Worm (Caenorhabditis elegans) whole organism, L4 larva: ENCODE data around the gene kxd-1.

ENCODE experiments used
- D1046.2 ChIP-seq: fragments of 200-800 bp; sonication (Bioruptor generic); IDR thresholded peaks from 2 replicates; pipeline ENCODE4 v1.3.6; 2022; ENCODE audit warnings: missing genetic modification characterization, missing compliant biosample characterization
- F37D6.2 ChIP-seq: sonication (generic microtip); optimal IDR thresholded peaks from 2 replicates; lab custom pipeline; 2016; ENCODE audit warnings: mild to moderate bottlenecking, missing genetic modification characterization, missing compliant biosample characterization
- R02D3.7 ChIP-seq: fragments of 150-350 bp; sonication (generic microtip); optimal IDR thresholded peaks from 3 replicates; lab custom pipeline; 2014; ENCODE audit warnings: missing biosample characterization, missing genetic modification characterization
- T20F7.1 ChIP-seq: fragments of 200-800 bp; sonication (Bioruptor generic); optimal IDR thresholded peaks from 2 replicates; lab custom pipeline; 2018; ENCODE audit warnings: mild to moderate bottlenecking, missing genetic modification characterization, missing compliant biosample characterization
- Y105C5A.15 ChIP-seq: fragments of 200-800 bp; sonication (Bioruptor generic); IDR thresholded peaks from 2 replicates; pipeline ENCODE4 v1.3.6; 2022; ENCODE audit warnings: missing genetic modification characterization, missing compliant biosample characterization
- Y5F2A.4 ChIP-seq: fragments of 200-800 bp; sonication (Bioruptor generic); optimal IDR thresholded peaks from 2 replicates; lab custom pipeline; 2018; ENCODE audit warnings: mild to moderate bottlenecking, missing genetic modification characterization, missing compliant biosample characterization
- ama-1 ChIP-seq: fragments of 150-350 bp; optimal IDR thresholded peaks from 2 replicates; lab custom pipeline; 2014; ENCODE audit warnings: inconsistent platforms, mixed read lengths
- arid-1 ChIP-seq: fragments of 200-800 bp; sonication (Bioruptor generic); conservative IDR thresholded peaks from 2 replicates; pipeline ENCODE4 v1.3.6; 2022; ENCODE audit warnings: missing genetic modification reagents, missing genetic modification characterization, missing compliant biosample characterization
- attf-4 ChIP-seq: sonication (generic microtip); optimal IDR thresholded peaks from 3 replicates; lab custom pipeline; 2017; ENCODE audit warnings: missing biosample characterization, missing genetic modification characterization
- ceh-32 ChIP-seq: sonication (generic microtip); optimal IDR thresholded peaks from 2 replicates; lab custom pipeline; 2016; ENCODE audit warnings: mild to moderate bottlenecking, missing genetic modification characterization, missing compliant biosample characterization; ENCODE audit not compliant: poor library complexity
- ceh-62 ChIP-seq: sonication (generic microtip); optimal IDR thresholded peaks from 2 replicates; lab custom pipeline; 2017; ENCODE audit warnings: missing biosample characterization, missing genetic modification characterization
- ceh-82 ChIP-seq: sonication (generic microtip); optimal IDR thresholded peaks from 2 replicates; lab custom pipeline; 2017; ENCODE audit warnings: missing biosample characterization, missing genetic modification characterization
- ces-1 ChIP-seq: fragments of 150-350 bp; sonication (generic microtip); optimal IDR thresholded peaks from 4 replicates; lab custom pipeline; 2014; ENCODE audit warnings: missing biosample characterization, missing genetic modification reagents, missing genetic modification characterization
- cey-2 ChIP-seq: sonication (generic microtip); optimal IDR thresholded peaks from 3 replicates; lab custom pipeline; 2017; ENCODE audit warnings: missing genetic modification characterization, mild to moderate bottlenecking, missing compliant biosample characterization, antibody characterized with exemption, borderline replicate concordance; ENCODE audit not compliant: insufficient read depth
- ctbp-1 ChIP-seq: fragments of 200-800 bp; sonication (Bioruptor generic); IDR thresholded peaks from 2 replicates; pipeline ENCODE4 v1.3.6; 2022; ENCODE audit warnings: missing genetic modification reagents, missing genetic modification characterization, missing compliant biosample characterization
- daf-12 ChIP-seq: fragments of 150-350 bp; optimal IDR thresholded peaks from 2 replicates; lab custom pipeline; 2014; ENCODE audit warnings: missing biosample characterization, missing genetic modification reagents, missing genetic modification characterization
- daf-8 ChIP-seq: fragments of 200-800 bp; sonication (Bioruptor generic); IDR thresholded peaks from 2 replicates; pipeline ENCODE4 v1.3.6; 2022; ENCODE audit warnings: missing genetic modification characterization, missing compliant biosample characterization
- dmd-6 ChIP-seq: fragments of 200-800 bp; sonication (Bioruptor generic); IDR thresholded peaks from 2 replicates; pipeline ENCODE4 v1.3.6; 2022; ENCODE audit warnings: missing genetic modification reagents, missing genetic modification characterization, missing compliant biosample characterization
- dmd-8 ChIP-seq: fragments of 200-800 bp; sonication (Bioruptor generic); IDR thresholded peaks from 2 replicates; pipeline ENCODE4 v1.3.6; 2022; ENCODE audit warnings: missing genetic modification characterization, missing compliant biosample characterization
- dmd-9 ChIP-seq: fragments of 200-800 bp; sonication (Bioruptor generic); IDR thresholded peaks from 2 replicates; pipeline ENCODE4 v1.3.6; 2022; ENCODE audit warnings: missing genetic modification reagents, missing genetic modification characterization, missing compliant biosample characterization
- duxl-1 ChIP-seq: sonication (generic microtip); optimal IDR thresholded peaks from 2 replicates; lab custom pipeline; 2016; ENCODE audit warnings: mild to moderate bottlenecking, missing genetic modification characterization, moderate library complexity, missing compliant biosample characterization; ENCODE audit not compliant: poor library complexity
- egl-27 ChIP-seq: sonication (generic microtip); optimal IDR thresholded peaks from 3 replicates; lab custom pipeline; 2017; ENCODE audit warnings: missing biosample characterization, missing genetic modification reagents, missing genetic modification characterization
- egl-43 ChIP-seq: fragments of 200-800 bp; sonication (Bioruptor generic); IDR thresholded peaks from 2 replicates; pipeline ENCODE4 v1.3.6; 2022; ENCODE audit warnings: missing genetic modification reagents, missing genetic modification characterization, missing compliant biosample characterization
- fos-1 ChIP-seq: fragments of 150-350 bp; optimal IDR thresholded peaks from 2 replicates; lab custom pipeline; 2014; ENCODE audit warnings: missing biosample characterization, missing genetic modification characterization
- hlh-30 ChIP-seq: sonication (generic microtip); optimal IDR thresholded peaks from 2 replicates; lab custom pipeline; 2017; ENCODE audit warnings: antibody characterized with exemption, mild to moderate bottlenecking, missing genetic modification characterization, missing compliant biosample characterization; ENCODE audit not compliant: insufficient read depth
- hmg-1.1 ChIP-seq: fragments of 200-800 bp; sonication (Bioruptor generic); IDR thresholded peaks from 2 replicates; pipeline ENCODE4 v1.3.6; 2022; ENCODE audit warnings: missing genetic modification reagents, missing genetic modification characterization, missing compliant biosample characterization
- lim-7 ChIP-seq: fragments of 200-800 bp; sonication (Bioruptor generic); IDR thresholded peaks from 2 replicates; pipeline ENCODE4 v1.3.6; 2022; ENCODE audit warnings: missing genetic modification characterization, missing compliant biosample characterization
- lin-1 ChIP-seq: fragments of 200-800 bp; sonication (Bioruptor generic); IDR thresholded peaks from 2 replicates; pipeline ENCODE4 v1.3.6; 2022; ENCODE audit warnings: missing genetic modification reagents, missing genetic modification characterization, missing compliant biosample characterization
- madf-5 ChIP-seq, 2 experiments: fragments of 200-800 bp; sonication (Bioruptor generic); IDR thresholded peaks; 2 replicates each; pipeline ENCODE4 v1.3.6; 2022; ENCODE audit warnings: missing compliant biosample characterization in 2 of 2, missing genetic modification characterization in 2 of 2
- mdl-1 ChIP-seq, 2 experiments: fragments of 150-350 bp in 1 of 2; sonication (generic microtip) in 1 of 2; optimal IDR thresholded peaks; 2 replicates each; lab custom pipeline; 2014 to 2017; ENCODE audit warnings: missing biosample characterization in 2 of 2, missing genetic modification characterization in 2 of 2
- mep-1 ChIP-seq: fragments of 150-350 bp; sonication (generic microtip); optimal IDR thresholded peaks from 3 replicates; lab custom pipeline; 2014; ENCODE audit warnings: missing biosample characterization, missing genetic modification characterization
- mxl-2 ChIP-seq: fragments of 200-800 bp; sonication (Bioruptor generic); conservative IDR thresholded peaks from 2 replicates; pipeline ENCODE4 v1.3.6; 2022; ENCODE audit warnings: missing genetic modification reagents, missing genetic modification characterization, missing compliant biosample characterization
- nhr-102 ChIP-seq: sonication (generic microtip); optimal IDR thresholded peaks from 2 replicates; lab custom pipeline; 2016; ENCODE audit warnings: mild to moderate bottlenecking, missing genetic modification characterization, moderate library complexity, missing compliant biosample characterization
- nhr-111 ChIP-seq: fragments of 200-800 bp; sonication (Bioruptor generic); optimal IDR thresholded peaks from 2 replicates; lab custom pipeline; 2018; ENCODE audit warnings: mild to moderate bottlenecking, missing genetic modification characterization, missing compliant biosample characterization
- nhr-41 ChIP-seq: fragments of 200-800 bp; sonication (Bioruptor generic); IDR thresholded peaks from 2 replicates; pipeline ENCODE4 v1.3.6; 2022; ENCODE audit warnings: missing genetic modification reagents, missing genetic modification characterization, missing compliant biosample characterization
- nhr-42 ChIP-seq: fragments of 200-800 bp; sonication (Bioruptor generic); IDR thresholded peaks from 2 replicates; pipeline ENCODE4 v1.3.6; 2022; ENCODE audit warnings: missing genetic modification characterization, missing compliant biosample characterization
- nhr-48 ChIP-seq: sonication (generic microtip); optimal IDR thresholded peaks from 2 replicates; lab custom pipeline; 2016; ENCODE audit warnings: mild to moderate bottlenecking, missing genetic modification characterization, missing compliant biosample characterization
- nhr-6 ChIP-seq: fragments of 150-350 bp; optimal IDR thresholded peaks from 2 replicates; lab custom pipeline; 2014; ENCODE audit warnings: missing biosample characterization, missing genetic modification characterization
- nhr-76 ChIP-seq: fragments of 150-350 bp; optimal IDR thresholded peaks from 2 replicates; lab custom pipeline; 2014; ENCODE audit warnings: missing biosample characterization, missing genetic modification characterization
- php-3 ChIP-seq: fragments of 200-800 bp; sonication (Bioruptor generic); IDR thresholded peaks from 2 replicates; pipeline ENCODE4 v1.3.6; 2022; ENCODE audit warnings: missing genetic modification reagents, missing genetic modification characterization, missing compliant biosample characterization
- pqm-1 ChIP-seq: sonication (generic microtip); optimal IDR thresholded peaks from 2 replicates; lab custom pipeline; 2017; ENCODE audit warnings: missing biosample characterization, missing genetic modification characterization
- saeg-2 ChIP-seq: fragments of 200-800 bp; sonication (Bioruptor generic); IDR thresholded peaks from 2 replicates; pipeline ENCODE4 v1.3.6; 2022; ENCODE audit warnings: missing genetic modification reagents, missing genetic modification characterization, missing compliant biosample characterization
- snpc-1.2 ChIP-seq: fragments of 200-800 bp; sonication (Bioruptor generic); IDR thresholded peaks from 2 replicates; pipeline ENCODE4 v1.3.6; 2022; ENCODE audit warnings: missing genetic modification reagents, missing genetic modification characterization, missing compliant biosample characterization
- snpc-4 ChIP-seq: fragments of 150-350 bp; optimal IDR thresholded peaks from 2 replicates; lab custom pipeline; 2014; ENCODE audit warnings: missing biosample characterization, missing genetic modification characterization
- tag-97 ChIP-seq: fragments of 200-800 bp; sonication (Bioruptor generic); IDR thresholded peaks from 2 replicates; pipeline ENCODE4 v1.3.6; 2022; ENCODE audit warnings: missing genetic modification characterization, missing compliant biosample characterization
- vab-7 ChIP-seq: fragments of 200-800 bp; sonication (Bioruptor generic); IDR thresholded peaks from 2 replicates; pipeline ENCODE4 v1.3.6; 2022; ENCODE audit warnings: missing genetic modification reagents, missing genetic modification characterization, missing compliant biosample characterization
- zag-1 ChIP-seq: fragments of 150-350 bp; optimal IDR thresholded peaks from 2 replicates; lab custom pipeline; 2014; ENCODE audit warnings: missing biosample characterization, missing genetic modification characterization
- zfp-2 ChIP-seq: sonication (generic microtip); optimal IDR thresholded peaks from 2 replicates; lab custom pipeline; 2016; ENCODE audit warnings: mild to moderate bottlenecking, missing genetic modification characterization, missing compliant biosample characterization
- ztf-11 ChIP-seq: fragments of 150-350 bp; optimal IDR thresholded peaks from 2 replicates; lab custom pipeline; 2014; ENCODE audit warnings: missing biosample characterization, missing genetic modification characterization
- ztf-7 ChIP-seq: fragments of 150-350 bp; optimal IDR thresholded peaks from 2 replicates; lab custom pipeline; 2014; ENCODE audit warnings: missing biosample characterization, missing genetic modification characterization

Gene kxd-1

DNA sequence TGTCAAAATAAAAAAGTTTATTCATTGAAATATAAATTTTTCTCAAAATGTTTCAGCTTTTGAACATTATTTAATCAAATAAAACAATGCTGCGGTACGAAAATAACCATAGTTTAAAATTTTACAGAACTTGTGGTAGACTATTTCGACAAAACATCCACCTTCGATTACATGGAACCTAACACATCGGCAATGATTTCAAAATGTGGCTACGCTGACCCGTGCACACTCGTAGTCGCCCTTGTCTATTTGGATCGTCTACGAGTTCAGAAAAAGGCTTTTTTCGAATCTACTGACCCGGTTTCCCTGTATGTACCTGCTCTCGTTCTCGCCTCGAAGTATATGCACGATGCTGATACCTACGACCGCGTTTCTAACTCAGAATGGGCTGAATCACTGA is 24.2 kb upstream of the kxd-1 start:
- TF ChIP-seq nhr-42 (GFP tag; lab: Robert Waterston, UW) (0 out of 2 replicates have a peak, but pooled peaks have one; percentile 20), lim-7 (0 out of 2 replicates have a peak, but pooled peaks have one; percentile 49), mep-1 (tag; lab: Kevin White, UChicago) (no peak)
- TF ChIP-seq, all 104 proteins: peak for 2

DNA sequence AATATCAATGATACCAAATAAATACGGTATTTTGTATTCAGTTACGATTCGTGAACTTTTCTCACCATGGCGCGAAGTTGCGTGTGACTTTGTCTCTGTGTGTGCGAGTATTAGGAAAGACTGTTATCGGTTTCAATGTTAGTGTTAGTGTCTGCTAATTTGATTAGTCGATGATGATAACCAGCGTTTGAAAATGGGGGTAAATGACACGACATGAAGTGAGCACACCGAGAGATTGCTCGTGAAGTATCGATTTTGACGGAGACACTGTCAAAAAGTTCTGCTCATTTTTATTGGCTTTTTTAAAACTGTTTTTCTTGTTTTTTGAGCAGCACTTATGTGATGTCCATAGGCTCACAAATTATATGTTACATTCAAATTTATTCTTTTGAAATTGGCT is 22.9 kb upstream of the kxd-1 start:
- no peak for TF ChIP-seq madf-5 (GFP tag; IDR thresholded peaks at IDR 0.05; lab: Robert Waterston, UW)
- TF ChIP-seq ceh-32 (tag; lab: Kevin White, UChicago), result no peak
- TF ChIP-seq zfp-2 (tag; lab: Kevin White, UChicago), result no peak
- TF ChIP-seq dmd-9 (GFP tag; lab: Robert Waterston, UW), result no peak
- TF ChIP-seq nhr-48, result peak; percentile 14
- peak; percentile 63 for TF ChIP-seq pqm-1 (tag; lab: Kevin White, UChicago)
- no peak for TF ChIP-seq lim-7
- no peak for TF ChIP-seq fos-1 (tag; lab: Kevin White, UChicago)
- TF ChIP-seq Y5F2A.4 (GFP tag; lab: Kevin White, UChicago), result no peak
- no peak for TF ChIP-seq R02D3.7
- no peak for TF ChIP-seq nhr-76 (tag; lab: Kevin White, UChicago)
- no peak for TF ChIP-seq attf-4 (tag; lab: Kevin White, UChicago)
- TF ChIP-seq cey-2 (tag; lab: Kevin White, UChicago), result no peak
- TF ChIP-seq egl-43, result no peak
- TF ChIP-seq snpc-4 (tag; lab: Kevin White, UChicago), result no peak
- no peak for TF ChIP-seq F37D6.2 (tag; lab: Kevin White, UChicago)
- 0 out of 2 replicates have a peak, but pooled peaks have one; percentile 10 for TF ChIP-seq nhr-42 (GFP tag; lab: Robert Waterston, UW)
- peak; percentile 73 for TF ChIP-seq dmd-6
- TF ChIP-seq php-3 (GFP tag; lab: Robert Waterston, UW), result peak; percentile 58
- TF ChIP-seq lin-1 (GFP tag; lab: Robert Waterston, UW), result 0 out of 2 replicates have a peak, but pooled peaks have one; percentile 28
- peak; percentile 63 for TF ChIP-seq nhr-102 (tag; lab: Kevin White, UChicago)
- TF ChIP-seq ces-1 (GFP tag; lab: Kevin White, UChicago), result no peak
- TF ChIP-seq D1046.2 (GFP tag; lab: Robert Waterston, UW), result no peak
- TF ChIP-seq vab-7, result no peak
- TF ChIP-seq T20F7.1 (GFP tag; lab: Kevin White, UChicago), result peak; percentile 41
- TF ChIP-seq ceh-82 (tag; lab: Kevin White, UChicago), result no peak
- peak; percentile 59; the same call in 1 of the 2 replicates for TF ChIP-seq arid-1
- TF ChIP-seq ztf-11 (tag; lab: Kevin White, UChicago), result no peak
- 0 out of 2 replicates have a peak, but pooled peaks have one; percentile 15 for TF ChIP-seq hmg-1.1
- TF ChIP-seq dmd-8 (GFP tag; lab: Robert Waterston, UW), result no peak
- TF ChIP-seq nhr-41 (GFP tag; lab: Robert Waterston, UW), result 0 out of 2 replicates have a peak, but pooled peaks have one; percentile 45
- TF ChIP-seq duxl-1 (tag; lab: Kevin White, UChicago), result peak; percentile 57
- TF ChIP-seq mxl-2 (GFP tag; lab: Robert Waterston, UW), result no peak; the same call in 1 of the 2 replicates
- TF ChIP-seq snpc-1.2 (GFP tag; lab: Robert Waterston, UW), result no peak
- no peak for TF ChIP-seq daf-8 (GFP tag; lab: Robert Waterston, UW)
- peak; percentile 27 for TF ChIP-seq hlh-30 (tag; lab: Kevin White, UChicago)
- no peak for TF ChIP-seq zag-1 (tag; lab: Kevin White, UChicago)
- TF ChIP-seq saeg-2, result no peak
- TF ChIP-seq Y105C5A.15 (GFP tag; lab: Robert Waterston, UW), result no peak
- TF ChIP-seq mdl-1 (tag; optimal IDR thresholded peaks at IDR 0.05; lab: Kevin White, UChicago), result peak in 1 of 2 experiments; percentile 21
- TF ChIP-seq ctbp-1 (GFP tag; lab: Robert Waterston, UW), result no peak
- no peak for TF ChIP-seq ztf-7 (tag; lab: Kevin White, UChicago)
- TF ChIP-seq ama-1, result peak; percentile 83
- no peak for TF ChIP-seq nhr-6
- TF ChIP-seq egl-27 (tag; lab: Kevin White, UChicago), result no peak
- TF ChIP-seq daf-12 (tag; lab: Kevin White, UChicago), result no peak
- no peak for TF ChIP-seq nhr-111 (GFP tag; lab: Kevin White, UChicago)
- no peak for TF ChIP-seq ceh-62 (tag; lab: Kevin White, UChicago)
- TF ChIP-seq tag-97, result no peak
